Worm (Caenorhabditis elegans) whole organism, late embryonic: ENCODE results near the gene taf-13.

Experiments
- F13H6.1 ChIP-seq: sonication (generic microtip); optimal IDR thresholded peaks from 2 replicates; lab custom pipeline; 2016; ENCODE audit warnings: missing genetic modification characterization, missing compliant biosample characterization
- K02D7.2 ChIP-seq: sonication (generic microtip); optimal IDR thresholded peaks from 2 replicates; lab custom pipeline; 2017; ENCODE audit warnings: mild to moderate bottlenecking, missing genetic modification characterization, missing compliant biosample characterization
- K09A11.1 ChIP-seq: sonication (generic microtip); optimal IDR thresholded peaks from 2 replicates; lab custom pipeline; 2017; ENCODE audit warnings: antibody characterized with exemption, mild to moderate bottlenecking, missing genetic modification characterization, missing compliant biosample characterization; ENCODE audit not compliant: insufficient read depth
- Y22D7AL.16 ChIP-seq: sonication (generic microtip); optimal IDR thresholded peaks from 2 replicates; lab custom pipeline; 2016; ENCODE audit warnings: missing genetic modification characterization, missing compliant biosample characterization
- ama-1 ChIP-seq: fragments of 150-350 bp; optimal IDR thresholded peaks from 2 replicates; lab custom pipeline; 2014
- ceh-18 ChIP-seq: sonication (generic microtip); optimal IDR thresholded peaks from 2 replicates; lab custom pipeline; 2016; ENCODE audit warnings: missing genetic modification characterization, missing compliant biosample characterization
- ceh-22 ChIP-seq: sonication (generic microtip); optimal IDR thresholded peaks from 2 replicates; lab custom pipeline; 2017; ENCODE audit warnings: missing biosample characterization, missing genetic modification characterization
- ceh-30 ChIP-seq: fragments of 150-350 bp; optimal IDR thresholded peaks from 2 replicates; lab custom pipeline; 2014; ENCODE audit warnings: missing biosample characterization, missing genetic modification characterization
- ceh-34 ChIP-seq: sonication (generic microtip); optimal IDR thresholded peaks from 2 replicates; lab custom pipeline; 2016; ENCODE audit warnings: mild to moderate bottlenecking, missing genetic modification characterization, missing compliant biosample characterization
- ceh-45 ChIP-seq: fragments of 200-800 bp; sonication (Bioruptor generic); IDR thresholded peaks from 2 replicates; pipeline ENCODE4 v1.3.6; 2022; ENCODE audit warnings: missing genetic modification reagents, missing genetic modification characterization, missing compliant biosample characterization
- ceh-6 ChIP-seq: fragments of 200-800 bp; sonication (Bioruptor generic); optimal IDR thresholded peaks from 2 replicates; lab custom pipeline; 2018; ENCODE audit warnings: mild to moderate bottlenecking, missing genetic modification characterization, missing compliant biosample characterization
- dmd-4 ChIP-seq: sonication (generic microtip); optimal IDR thresholded peaks from 2 replicates; lab custom pipeline; 2016; ENCODE audit warnings: borderline replicate concordance, missing genetic modification characterization, missing compliant biosample characterization
- dve-1 ChIP-seq: sonication (generic microtip); optimal IDR thresholded peaks from 2 replicates; lab custom pipeline; 2017; ENCODE audit warnings: antibody characterized with exemption, mild to moderate bottlenecking, missing genetic modification characterization, missing compliant biosample characterization
- elt-2 ChIP-seq: sonication (generic microtip); optimal IDR thresholded peaks from 2 replicates; lab custom pipeline; 2016; ENCODE audit warnings: missing genetic modification reagents, missing genetic modification characterization, missing compliant biosample characterization
- elt-4 ChIP-seq: sonication (generic microtip); optimal IDR thresholded peaks from 2 replicates; lab custom pipeline; 2016; ENCODE audit warnings: missing genetic modification characterization, missing compliant biosample characterization
- fkh-10 ChIP-seq: fragments of 150-350 bp; optimal IDR thresholded peaks from 2 replicates; lab custom pipeline; 2014; ENCODE audit warnings: missing biosample characterization, missing genetic modification reagents, missing genetic modification characterization
- fkh-6 ChIP-seq: sonication (generic microtip); optimal IDR thresholded peaks from 2 replicates; lab custom pipeline; 2016; ENCODE audit warnings: missing genetic modification characterization, missing compliant biosample characterization
- gmeb-2 ChIP-seq: sonication (generic microtip); optimal IDR thresholded peaks from 2 replicates; lab custom pipeline; 2016; ENCODE audit warnings: missing genetic modification characterization, inconsistent platforms, missing compliant biosample characterization
- hlh-15 ChIP-seq: sonication (generic microtip); optimal IDR thresholded peaks from 2 replicates; lab custom pipeline; 2016; ENCODE audit warnings: missing genetic modification characterization, missing compliant biosample characterization
- lim-6 ChIP-seq: sonication (generic microtip); optimal IDR thresholded peaks from 2 replicates; lab custom pipeline; 2016; ENCODE audit warnings: missing genetic modification characterization, missing compliant biosample characterization
- lin-11 ChIP-seq: fragments of 200-800 bp; sonication (Bioruptor generic); optimal IDR thresholded peaks from 2 replicates; lab custom pipeline; 2018; ENCODE audit warnings: mild to moderate bottlenecking, missing genetic modification characterization, missing compliant biosample characterization
- nfya-1 ChIP-seq: sonication (generic microtip); optimal IDR thresholded peaks from 2 replicates; lab custom pipeline; 2017; ENCODE audit warnings: missing genetic modification characterization, mild to moderate bottlenecking, missing compliant biosample characterization, antibody characterized with exemption, moderate library complexity
- odd-2 ChIP-seq: sonication (generic microtip); optimal IDR thresholded peaks from 2 replicates; lab custom pipeline; 2017; ENCODE audit warnings: antibody characterized with exemption, mild to moderate bottlenecking, missing genetic modification characterization, missing compliant biosample characterization
- pha-4 ChIP-seq: fragments of 150-350 bp; optimal IDR thresholded peaks from 2 replicates; lab custom pipeline; 2018; ENCODE audit warnings: missing biosample characterization, missing genetic modification reagents, missing genetic modification characterization
- rnt-1 ChIP-seq: sonication (generic microtip); optimal IDR thresholded peaks from 2 replicates; lab custom pipeline; 2016; ENCODE audit warnings: missing genetic modification characterization, missing compliant biosample characterization
- sox-2 ChIP-seq: fragments of 200-800 bp; sonication (Bioruptor generic); IDR thresholded peaks from 2 replicates; pipeline ENCODE4 v1.3.6; 2022; ENCODE audit warnings: missing genetic modification reagents, missing genetic modification characterization, missing compliant biosample characterization
- sox-4 ChIP-seq: sonication (generic microtip); optimal IDR thresholded peaks from 2 replicates; lab custom pipeline; 2017; ENCODE audit warnings: mild to moderate bottlenecking, missing genetic modification characterization, inconsistent platforms, missing compliant biosample characterization
- syd-9 ChIP-seq: sonication (generic microtip); optimal IDR thresholded peaks from 2 replicates; lab custom pipeline; 2016; ENCODE audit warnings: mild to moderate bottlenecking, missing genetic modification characterization, moderate library complexity, missing compliant biosample characterization
- ttx-3 ChIP-seq: sonication (generic microtip); optimal IDR thresholded peaks from 2 replicates; lab custom pipeline; 2016; ENCODE audit warnings: missing genetic modification reagents, missing genetic modification characterization, missing compliant biosample characterization
- unc-3 ChIP-seq, 2 experiments: fragments of 200-800 bp in 1 of 2; sonication (Bioruptor generic) in 1 of 2; sonication (generic microtip) in 1 of 2; conservative IDR thresholded peaks in 1 of 2; optimal IDR thresholded peaks in 1 of 2; 2 replicates each; pipeline versions ENCODE4 v1.3.6 to Lab custom; 2016 to 2022; ENCODE audit warnings: missing compliant biosample characterization in 2 of 2, missing genetic modification characterization in 2 of 2, missing genetic modification reagents in 1 of 2
- unc-55 ChIP-seq: sonication (generic microtip); optimal IDR thresholded peaks from 2 replicates; lab custom pipeline; 2017; ENCODE audit warnings: missing biosample characterization, missing genetic modification reagents, missing genetic modification characterization
- unc-86 ChIP-seq: sonication (generic microtip); optimal IDR thresholded peaks from 2 replicates; lab custom pipeline; 2016; ENCODE audit warnings: missing genetic modification characterization, missing compliant biosample characterization

Gene taf-13

ce11 chrII:10578843-10579430, 26.5 kb downstream of the taf-13 start, which contains the start of gene rpb-6:
TSS of gene rpb-6 (plus strand) at chrII:10579380.
- TF ChIP-seq F13H6.1 (tag; lab: Kevin White, UChicago) (no peak), ceh-6 (GFP tag; lab: Kevin White, UChicago) (no peak), ceh-30 (tag; lab: Kevin White, UChicago) (no peak), sox-4 (no peak), K09A11.1 (tag; lab: Kevin White, UChicago) (no peak), hlh-15 (tag; lab: Kevin White, UChicago) (no peak), ama-1 (lab: Kevin White, UChicago) (no peak), ceh-34 (tag; lab: Kevin White, UChicago) (no peak), Y22D7AL.16 (tag; lab: Kevin White, UChicago) (no peak), fkh-6 (tag; lab: Kevin White, UChicago) (no peak), ceh-45 (GFP tag; lab: Robert Waterston, UW) (no peak), nfya-1 (tag; lab: Kevin White, UChicago) (no peak)
- TF ChIP-seq, all 69 proteins: peak for 0

ce11 chrII:10574177-10574576, 31.2 kb downstream of the taf-13 start:
- no peak for TF ChIP-seq gmeb-2 (tag; lab: Kevin White, UChicago)
- no peak for TF ChIP-seq fkh-10
- TF ChIP-seq ceh-6 (GFP tag; lab: Kevin White, UChicago): no peak
- no peak for TF ChIP-seq rnt-1
- no peak for TF ChIP-seq K02D7.2 (tag; lab: Kevin White, UChicago)
- no peak for TF ChIP-seq elt-4
- no peak for TF ChIP-seq syd-9 (tag; lab: Kevin White, UChicago)

ce11 chrII:10571967-10572366, 33.4 kb downstream of the taf-13 start, which contains the start of gene C06A1.3:
TSS of gene C06A1.3 (plus strand) at chrII:10572267.
- no peak for TF ChIP-seq unc-55 (GFP tag; lab: Kevin White, UChicago)
- TF ChIP-seq sox-2: no peak
- TF ChIP-seq lim-6 (tag; lab: Kevin White, UChicago): no peak
- TF ChIP-seq odd-2 (tag; lab: Kevin White, UChicago): no peak
- TF ChIP-seq Y22D7AL.16 (tag; lab: Kevin White, UChicago): no peak
- no peak for TF ChIP-seq nfya-1 (tag; lab: Kevin White, UChicago)

ce11 chrII:10570302-10570701, 35.1 kb downstream of the taf-13 start, which contains the start of gene txt-13:
TSS of gene txt-13 (plus strand) at chrII:10570602.
- TF ChIP-seq pha-4: no peak
- no peak for TF ChIP-seq fkh-10
- no peak for TF ChIP-seq ceh-18 (tag; lab: Kevin White, UChicago)
- TF ChIP-seq sox-2: no peak
- TF ChIP-seq dmd-4 (tag; lab: Kevin White, UChicago): no peak
- no peak for TF ChIP-seq unc-86 (tag; lab: Kevin White, UChicago)
- TF ChIP-seq dve-1 (tag; lab: Kevin White, UChicago): no peak
- TF ChIP-seq ceh-22 (tag; lab: Kevin White, UChicago): no peak
- no peak for TF ChIP-seq ceh-34 (tag; lab: Kevin White, UChicago)
- TF ChIP-seq elt-2: no peak
- TF ChIP-seq ceh-30 (tag; lab: Kevin White, UChicago): no peak
- TF ChIP-seq lin-11: no peak
- TF ChIP-seq ama-1 (lab: Kevin White, UChicago): no peak
- TF ChIP-seq unc-3 (GFP tag; conservative IDR thresholded peaks at IDR 0.05; lab: Robert Waterston, UW): no peak
- no peak for TF ChIP-seq unc-3 (tag; optimal IDR thresholded peaks at IDR 0.05; lab: Kevin White, UChicago)
- TF ChIP-seq, all 69 proteins: peak for 0

- TF ChIP-seq nfya-1 (tag; lab: Kevin White, UChicago) (no peak), ttx-3 (tag; lab: Kevin White, UChicago) (no peak), unc-55 (GFP tag; lab: Kevin White, UChicago) (peak; percentile 13)
Observed at ce11 chrII:10569498-10569897, 35.9 kb downstream of the taf-13 start.
